Fruit fly (Drosophila melanogaster): ENCODE results near the gene twy.

The twy gene

dm6 chr3L:11793233-11793800 is at the start of gene twy, which contains the start of gene CG10907:
twy (minus strand) TSS chr3L:11793283.
CG10907 (plus strand) TSS chr3L:11793514.
- TF ChIP-seq CG8159 (tag; optimal IDR thresholded peaks at IDR 0.05) (no peak), EcR (GFP tag; optimal IDR thresholded peaks at IDR 0.05) (no peak), CG32121 (GFP tag; IDR thresholded peaks at IDR 0.05) (no peak)

dm6 chr3L:11836575-11837077 is 43.5 kb upstream of the twy start, which contains the start of gene CG43064:
CG43064 (minus strand) TSS chr3L:11836721.
- TF ChIP-seq fd96Ca (GFP tag; IDR thresholded peaks at IDR 0.05) (no peak), Pif1B (GFP tag; optimal IDR thresholded peaks at IDR 0.05) (no peak), CG17806 (tag; optimal IDR thresholded peaks at IDR 0.05) (no peak)

- TF ChIP-seq EcR (GFP tag; optimal IDR thresholded peaks at IDR 0.05) (no peak), CG10348 (GFP tag; IDR thresholded peaks at IDR 0.05) (no peak)
Observed at dm6 chr3L:11833296-11833717, 40.2 kb upstream of the twy start, which contains the start of gene CycA. CycA (minus strand) TSS chr3L:11833578.

- no peak for TF ChIP-seq CG14655 (GFP tag; optimal IDR thresholded peaks at IDR 0.05)
- TF ChIP-seq CG15710 (tag; optimal IDR thresholded peaks at IDR 0.05): no peak
- TF ChIP-seq CG8159 (tag; optimal IDR thresholded peaks at IDR 0.05): no peak
- TF ChIP-seq EcR (GFP tag; optimal IDR thresholded peaks at IDR 0.05): no peak
- no peak for TF ChIP-seq CG34367 (tag; optimal IDR thresholded peaks at IDR 0.05)
- TF ChIP-seq Snoo (tag; optimal IDR thresholded peaks at IDR 0.05): no peak
- TF ChIP-seq CG8301 (tag; optimal IDR thresholded peaks at IDR 0.05): no peak
- TF ChIP-seq rn (GFP tag; IDR thresholded peaks at IDR 0.05): no peak
- no peak for TF ChIP-seq CG32121 (GFP tag; IDR thresholded peaks at IDR 0.05)
Observed at dm6 chr3L:11832360-11833295, 39.5 kb upstream of the twy start.

- TF ChIP-seq D1 (tag; optimal IDR thresholded peaks at IDR 0.05) (no peak), CG13204 (GFP tag; optimal IDR thresholded peaks at IDR 0.05) (no peak), CG8301 (tag; optimal IDR thresholded peaks at IDR 0.05) (no peak), CG10348 (GFP tag; IDR thresholded peaks at IDR 0.05) (no peak), CG17806 (tag; optimal IDR thresholded peaks at IDR 0.05) (no peak), Pif1B (GFP tag; optimal IDR thresholded peaks at IDR 0.05) (no peak), CG4496 (GFP tag; IDR thresholded peaks at IDR 0.05) (no peak), rn (GFP tag; IDR thresholded peaks at IDR 0.05) (no peak), Snoo (tag; optimal IDR thresholded peaks at IDR 0.05) (no peak), Ets98B (GFP tag; IDR thresholded peaks at IDR 0.05) (no peak), CG12605 (GFP tag; IDR thresholded peaks at IDR 0.05) (no peak), CG34367 (tag; optimal IDR thresholded peaks at IDR 0.05) (no peak), gl (tag; optimal IDR thresholded peaks at IDR 0.05) (no peak), CG15710 (tag; optimal IDR thresholded peaks at IDR 0.05) (no peak), CG14655 (GFP tag; optimal IDR thresholded peaks at IDR 0.05) (no peak), CG8159 (tag; optimal IDR thresholded peaks at IDR 0.05) (no peak), EcR (GFP tag; optimal IDR thresholded peaks at IDR 0.05) (no peak)
Observed at dm6 chr3L:11831199-11831598, 38.1 kb upstream of the twy start.

dm6 chr3L:11828730-11829129 is 35.6 kb upstream of the twy start, which contains the start of gene CG7264:
CG7264 (plus strand) TSS chr3L:11829030.
- no peak for TF ChIP-seq D1 (tag; optimal IDR thresholded peaks at IDR 0.05)
- no peak for TF ChIP-seq CG13204 (GFP tag; optimal IDR thresholded peaks at IDR 0.05)
- TF ChIP-seq CG14655 (GFP tag; optimal IDR thresholded peaks at IDR 0.05): no peak
- TF ChIP-seq CG12605 (GFP tag; IDR thresholded peaks at IDR 0.05): no peak
- TF ChIP-seq EcR (GFP tag; optimal IDR thresholded peaks at IDR 0.05): no peak
- no peak for TF ChIP-seq Pif1B (GFP tag; optimal IDR thresholded peaks at IDR 0.05)
- TF ChIP-seq CG8159 (tag; optimal IDR thresholded peaks at IDR 0.05): no peak
- no peak for TF ChIP-seq CG10348 (GFP tag; IDR thresholded peaks at IDR 0.05)
- no peak for TF ChIP-seq CG15710 (tag; optimal IDR thresholded peaks at IDR 0.05)

dm6 chr3L:11825560-11826153 is 32.6 kb upstream of the twy start, which contains the start of gene CG32095:
CG32095 (minus strand) TSS chr3L:11825732.
- no peak for TF ChIP-seq CG10348 (GFP tag; IDR thresholded peaks at IDR 0.05)
- no peak for TF ChIP-seq CG14655 (GFP tag; optimal IDR thresholded peaks at IDR 0.05)
- no peak for TF ChIP-seq Ets98B (GFP tag; IDR thresholded peaks at IDR 0.05)
- no peak for TF ChIP-seq CG17806 (tag; optimal IDR thresholded peaks at IDR 0.05)
